Worm (Caenorhabditis elegans) whole organism, young adult: ENCODE data around the gene tpi-1.

Experiments used
- F37B4.10 ChIP-seq: fragments of 200-800 bp; sonication (Bioruptor generic); IDR thresholded peaks from 2 replicates; pipeline ENCODE4 v1.3.6; 2022; ENCODE audit warnings: missing genetic modification characterization, missing compliant biosample characterization
- F52B5.7 ChIP-seq: sonication (generic microtip); optimal IDR thresholded peaks from 2 replicates; lab custom pipeline; 2016; ENCODE audit warnings: mild to moderate bottlenecking, missing genetic modification characterization, missing compliant biosample characterization
- T26A5.8 ChIP-seq: sonication (generic microtip); optimal IDR thresholded peaks from 2 replicates; lab custom pipeline; 2016; ENCODE audit warnings: missing genetic modification characterization, missing compliant biosample characterization
- ceh-40 ChIP-seq: fragments of 200-800 bp; sonication (Bioruptor generic); IDR thresholded peaks from 2 replicates; pipeline ENCODE4 v1.3.6; 2022; ENCODE audit warnings: missing genetic modification characterization, missing compliant biosample characterization
- ceh-91 ChIP-seq: fragments of 200-800 bp; sonication (Bioruptor generic); IDR thresholded peaks from 2 replicates; pipeline ENCODE4 v1.3.6; 2022; ENCODE audit warnings: missing genetic modification reagents, missing genetic modification characterization, missing compliant biosample characterization
- dpl-1 ChIP-seq: fragments of 150-350 bp; optimal IDR thresholded peaks from 2 replicates; lab custom pipeline; 2014; ENCODE audit warnings: missing biosample characterization, missing genetic modification reagents, missing genetic modification characterization
- lin-26 ChIP-seq: fragments of 200-800 bp; sonication (Bioruptor generic); IDR thresholded peaks from 2 replicates; pipeline ENCODE4 v1.3.6; 2022; ENCODE audit warnings: missing genetic modification reagents, missing genetic modification characterization, missing compliant biosample characterization
- nfya-1 ChIP-seq: sonication (generic microtip); optimal IDR thresholded peaks from 2 replicates; lab custom pipeline; 2017; ENCODE audit warnings: antibody characterized with exemption, missing compliant biosample characterization, missing genetic modification characterization, borderline replicate concordance; ENCODE audit not compliant: insufficient read depth
- nfya-2 ChIP-seq: fragments of 200-800 bp; sonication (Bioruptor generic); IDR thresholded peaks from 2 replicates; pipeline ENCODE4 v1.3.6; 2022; ENCODE audit warnings: missing genetic modification reagents, missing genetic modification characterization, missing compliant biosample characterization
- pha-4 ChIP-seq: fragments of 150-350 bp; sonication (generic microtip); optimal IDR thresholded peaks from 2 replicates; lab custom pipeline; 2014; ENCODE audit warnings: missing biosample characterization, missing genetic modification reagents, missing genetic modification characterization
- repo-1 ChIP-seq: sonication (generic microtip); optimal IDR thresholded peaks from 2 replicates; lab custom pipeline; 2017; ENCODE audit warnings: mild to moderate bottlenecking, missing genetic modification characterization, missing compliant biosample characterization
- unc-62 ChIP-seq: fragments of 150-350 bp; optimal IDR thresholded peaks from 2 replicates; lab custom pipeline; 2014; ENCODE audit warnings: missing biosample characterization, missing genetic modification reagents, missing genetic modification characterization
- ztf-6 ChIP-seq: fragments of 200-800 bp; sonication (Bioruptor generic); IDR thresholded peaks from 2 replicates; pipeline ENCODE4 v1.3.6; 2022; ENCODE audit warnings: missing genetic modification reagents, missing genetic modification characterization, missing compliant biosample characterization

DNA sequence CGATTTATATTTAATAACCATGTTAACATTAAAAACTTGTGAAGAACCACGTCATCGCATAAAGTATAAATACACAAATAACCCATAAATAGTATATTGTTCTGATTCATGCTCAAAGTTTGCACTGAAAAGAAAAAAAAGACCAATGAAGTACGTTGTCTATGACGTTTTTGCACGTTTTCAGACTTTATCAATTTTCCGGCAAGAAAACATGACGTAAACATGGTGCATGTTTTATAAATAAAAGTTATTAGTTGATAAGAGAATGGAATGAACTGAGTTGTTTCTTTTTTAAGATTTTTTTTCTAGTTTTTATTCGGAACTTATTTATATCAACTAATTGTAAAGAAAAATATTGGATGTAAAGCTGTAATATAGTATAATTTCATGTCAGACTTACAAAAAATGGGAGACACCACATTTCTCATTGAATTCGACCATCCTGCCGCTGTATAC, 25.8 kb upstream of the tpi-1 start, which contains the start of gene arrd-8:
- TF ChIP-seq F52B5.7 (tag; lab: Kevin White, UChicago) (no peak), dpl-1 (GFP tag; lab: Kevin White, UChicago) (no peak), F37B4.10 (no peak), unc-62 (GFP tag; lab: Kevin White, UChicago) (no peak), T26A5.8 (no peak), ceh-91 (GFP tag; lab: Robert Waterston, UW) (no peak), ceh-40 (GFP tag; lab: Robert Waterston, UW) (no peak), repo-1 (tag; lab: Kevin White, UChicago) (no peak), pha-4 (no peak), nfya-2 (no peak), nfya-1 (tag; lab: Kevin White, UChicago) (no peak), ztf-6 (no peak), lin-26 (no peak)
